Fruit fly (Drosophila melanogaster) whole organism, prepupa: ENCODE data around the gene CG4452.

Source experiments
- Blimp-1 ChIP-seq: fragments of 200-800 bp; sonication (Bioruptor generic); optimal IDR thresholded peaks from 3 replicates; lab custom pipeline; 2017; ENCODE audit warnings: missing biosample characterization, missing genetic modification characterization, mild to moderate bottlenecking, moderate library complexity, missing genetic modification reagents
- CG10631 ChIP-seq: fragments of 200-800 bp; sonication (Bioruptor generic); optimal IDR thresholded peaks from 2 replicates; lab custom pipeline; 2016; ENCODE audit warnings: missing biosample characterization, missing genetic modification characterization
- CG10669 ChIP-seq: fragments of 200-800 bp; sonication (Bioruptor generic); optimal IDR thresholded peaks from 3 replicates; lab custom pipeline; 2018; ENCODE audit warnings: missing biosample characterization, mild to moderate bottlenecking, missing genetic modification characterization, moderate library complexity
- CG11762 ChIP-seq: fragments of 200-800 bp; sonication (Bioruptor generic); optimal IDR thresholded peaks from 3 replicates; lab custom pipeline; 2016; ENCODE audit warnings: missing biosample characterization, missing genetic modification characterization; ENCODE audit not compliant: insufficient read depth
- CG11902 ChIP-seq: fragments of 200-800 bp; sonication (Bioruptor generic); optimal IDR thresholded peaks from 3 replicates; lab custom pipeline; 2016; ENCODE audit warnings: missing biosample characterization, missing genetic modification characterization
- CG1621 ChIP-seq: fragments of 200-800 bp; sonication (Bioruptor generic); optimal IDR thresholded peaks from 3 replicates; lab custom pipeline; 2018; ENCODE audit warnings: missing biosample characterization, mild to moderate bottlenecking, missing genetic modification characterization
- CG16779 ChIP-seq: fragments of 200-800 bp; sonication (Bioruptor generic); optimal IDR thresholded peaks from 3 replicates; lab custom pipeline; 2017; ENCODE audit warnings: missing biosample characterization, mild to moderate bottlenecking, missing genetic modification characterization
- CG31627 ChIP-seq: fragments of 200-800 bp; sonication (Bioruptor generic); optimal IDR thresholded peaks from 3 replicates; lab custom pipeline; 2016; ENCODE audit warnings: missing biosample characterization, missing genetic modification characterization
- CG4318 ChIP-seq: fragments of 200-800 bp; sonication (Bioruptor generic); optimal IDR thresholded peaks from 3 replicates; lab custom pipeline; 2017; ENCODE audit warnings: missing biosample characterization, mild to moderate bottlenecking, missing genetic modification characterization
- CG6163 ChIP-seq: fragments of 200-800 bp; sonication (Bioruptor generic); IDR thresholded peaks from 3 replicates; pipeline ENCODE4 v1.3.6; 2022; ENCODE audit warnings: missing biosample characterization, missing genetic modification characterization
- CG6276 ChIP-seq: fragments of 200-800 bp; sonication (Bioruptor generic); optimal IDR thresholded peaks from 2 replicates; lab custom pipeline; 2017; ENCODE audit warnings: missing biosample characterization, mild to moderate bottlenecking, missing genetic modification characterization
- CG6854 ChIP-seq: fragments of 200-800 bp; sonication (Bioruptor generic); optimal IDR thresholded peaks from 2 replicates; lab custom pipeline; 2017; ENCODE audit warnings: missing biosample characterization, mild to moderate bottlenecking, missing genetic modification characterization
- CG8119 ChIP-seq: fragments of 200-800 bp; sonication (Bioruptor generic); IDR thresholded peaks from 3 replicates; pipeline ENCODE4 v1.3.6; 2022; ENCODE audit warnings: missing biosample characterization, missing genetic modification characterization
- CG8319 ChIP-seq: fragments of 200-800 bp; sonication (Bioruptor generic); optimal IDR thresholded peaks from 3 replicates; lab custom pipeline; 2016; ENCODE audit warnings: missing biosample characterization, missing genetic modification characterization
- CG8632 ChIP-seq: fragments of 200-800 bp; sonication (Bioruptor generic); optimal IDR thresholded peaks from 3 replicates; lab custom pipeline; 2016; ENCODE audit warnings: missing biosample characterization, missing genetic modification characterization
- CG9139 ChIP-seq: fragments of 200-800 bp; sonication (Bioruptor generic); optimal IDR thresholded peaks from 3 replicates; lab custom pipeline; 2017; ENCODE audit warnings: missing biosample characterization, mild to moderate bottlenecking, missing genetic modification characterization
- Eip75B ChIP-seq: fragments of 200-800 bp; sonication (Bioruptor generic); optimal IDR thresholded peaks from 3 replicates; lab custom pipeline; 2016; ENCODE audit warnings: missing biosample characterization, missing genetic modification characterization
- Eip78C ChIP-seq: fragments of 200-800 bp; sonication (Bioruptor generic); peaks from one replicate; lab custom pipeline; 2016; ENCODE audit warnings: missing biosample characterization, missing genetic modification characterization
- Eip93F ChIP-seq: fragments of 200-800 bp; sonication (Bioruptor generic); optimal IDR thresholded peaks from 2 replicates; lab custom pipeline; 2016; ENCODE audit warnings: missing biosample characterization, mild to moderate bottlenecking, missing genetic modification characterization
- Ets21C ChIP-seq: fragments of 200-800 bp; sonication (Bioruptor generic); optimal IDR thresholded peaks from 3 replicates; lab custom pipeline; 2016; ENCODE audit warnings: missing biosample characterization, missing genetic modification characterization
- Ets96B ChIP-seq: fragments of 200-800 bp; optimal IDR thresholded peaks from 2 replicates; lab custom pipeline; 2019; ENCODE audit warnings: missing biosample characterization, mild to moderate bottlenecking, missing genetic modification characterization, moderate library complexity
- Gug ChIP-seq: fragments of 200-800 bp; sonication (Bioruptor generic); IDR thresholded peaks from 2 replicates; pipeline ENCODE4 v1.3.6; 2022; ENCODE audit warnings: missing biosample characterization, missing genetic modification characterization
- Hr38 ChIP-seq: sonication (Bioruptor generic); optimal IDR thresholded peaks from 2 replicates; lab custom pipeline; 2016; ENCODE audit warnings: missing biosample characterization, missing genetic modification characterization
- Hr39 ChIP-seq: fragments of 200-800 bp; sonication (Bioruptor generic); optimal IDR thresholded peaks from 2 replicates; lab custom pipeline; 2016; ENCODE audit warnings: missing biosample characterization, missing genetic modification characterization
- Hr4 ChIP-seq: fragments of 200-800 bp; sonication (Bioruptor generic); optimal IDR thresholded peaks from 3 replicates; lab custom pipeline; 2016; ENCODE audit warnings: missing biosample characterization, missing genetic modification characterization
- Lpt ChIP-seq: fragments of 200-800 bp; sonication (Bioruptor generic); optimal IDR thresholded peaks from 3 replicates; lab custom pipeline; 2016; ENCODE audit warnings: missing biosample characterization, missing genetic modification characterization
- OdsH ChIP-seq: fragments of 200-800 bp; sonication (Bioruptor generic); optimal IDR thresholded peaks from 3 replicates; lab custom pipeline; 2016; ENCODE audit warnings: missing biosample characterization, missing genetic modification characterization
- Smox ChIP-seq: fragments of 200-800 bp; sonication (Bioruptor generic); optimal IDR thresholded peaks from 3 replicates; lab custom pipeline; 2016; ENCODE audit warnings: missing biosample characterization, missing genetic modification characterization
- Sox14 ChIP-seq: fragments of 200-800 bp; sonication (Bioruptor generic); optimal IDR thresholded peaks from 3 replicates; lab custom pipeline; 2016; ENCODE audit warnings: missing biosample characterization, missing genetic modification characterization
- Sox15 ChIP-seq: fragments of 200-800 bp; sonication (Bioruptor generic); optimal IDR thresholded peaks from 3 replicates; lab custom pipeline; 2016; ENCODE audit warnings: missing biosample characterization, missing genetic modification characterization
- achi ChIP-seq: fragments of 200-800 bp; sonication (Bioruptor generic); optimal IDR thresholded peaks from 3 replicates; lab custom pipeline; 2016; ENCODE audit warnings: missing biosample characterization, missing genetic modification characterization
- dsx ChIP-seq: fragments of 200-800 bp; optimal IDR thresholded peaks from 3 replicates; lab custom pipeline; 2019; ENCODE audit warnings: missing biosample characterization, mild to moderate bottlenecking, missing genetic modification characterization, moderate library complexity; ENCODE audit not compliant: poor library complexity, severe bottlenecking
- esn ChIP-seq: fragments of 200-800 bp; sonication (Bioruptor generic); optimal IDR thresholded peaks from 2 replicates; lab custom pipeline; 2016; ENCODE audit warnings: missing biosample characterization, mild to moderate bottlenecking, missing genetic modification characterization, moderate library complexity
- fd59A ChIP-seq: fragments of 200-800 bp; sonication (Bioruptor generic); optimal IDR thresholded peaks from 2 replicates; lab custom pipeline; 2017; ENCODE audit warnings: missing biosample characterization, mild to moderate bottlenecking, missing genetic modification characterization, missing genetic modification reagents
- fkh ChIP-seq: fragments of 200-800 bp; sonication (Bioruptor generic); optimal IDR thresholded peaks from 3 replicates; lab custom pipeline; 2017; ENCODE audit warnings: missing biosample characterization, mild to moderate bottlenecking, missing genetic modification characterization, moderate library complexity
- net ChIP-seq: fragments of 200-800 bp; sonication (Bioruptor generic); optimal IDR thresholded peaks from 3 replicates; lab custom pipeline; 2016; ENCODE audit warnings: missing biosample characterization, missing genetic modification characterization
- salr ChIP-seq, 2 experiments: fragments of 200-800 bp; sonication (Bioruptor generic); optimal IDR thresholded peaks; 3 replicates each; lab custom pipeline; 2016 to 2018; ENCODE audit warnings: missing biosample characterization in 2 of 2, missing genetic modification characterization in 2 of 2, mild to moderate bottlenecking in 1 of 2
- spab ChIP-seq: fragments of 200-800 bp; sonication (Bioruptor generic); optimal IDR thresholded peaks from 2 replicates; lab custom pipeline; 2017; ENCODE audit warnings: missing biosample characterization, mild to moderate bottlenecking, missing genetic modification characterization, missing genetic modification reagents
- ss ChIP-seq, 2 experiments: fragments of 200-800 bp; sonication (Bioruptor generic); optimal IDR thresholded peaks; 2 replicates in 1 of 2; 3 replicates in 1 of 2; lab custom pipeline; 2017 to 2018; ENCODE audit warnings: mild to moderate bottlenecking in 2 of 2, missing biosample characterization in 2 of 2, missing genetic modification characterization in 2 of 2, moderate library complexity in 1 of 2
- svp ChIP-seq: fragments of 200-800 bp; sonication (Bioruptor generic); peaks from one replicate; lab custom pipeline; 2016; ENCODE audit warnings: missing biosample characterization, missing genetic modification characterization
- vri ChIP-seq: fragments of 200-800 bp; sonication (Bioruptor generic); optimal IDR thresholded peaks from 3 replicates; lab custom pipeline; 2016; ENCODE audit warnings: missing biosample characterization, mild to moderate bottlenecking, missing genetic modification characterization

CG4452 gene

dm6 chr3L:9353733-9354132, 13.4 kb upstream of the CG4452 start, which contains the start of gene CG32040:
TSS of gene CG32040 (plus strand) at chr3L:9354033.
- TF ChIP-seq CG4318 (GFP tag; lab: Kevin White, UChicago) (no peak), achi (GFP tag; lab: Kevin White, UChicago) (no peak), fkh (GFP tag; lab: Kevin White, UChicago) (no peak), svp (GFP tag; lab: Kevin White, UChicago) (no peak), CG10631 (GFP tag; lab: Kevin White, UChicago) (no peak), CG1621 (no peak), CG6276 (no peak), CG11902 (GFP tag; lab: Kevin White, UChicago) (no peak), Hr38 (no peak), CG9139 (no peak), Sox14 (GFP tag; lab: Kevin White, UChicago) (no peak), ss (GFP tag; optimal IDR thresholded peaks at IDR 0.05; lab: Kevin White, UChicago) (no peak), Hr39 (GFP tag; lab: Kevin White, UChicago) (no peak), CG8119 (GFP tag; lab: Robert Waterston, UW) (no peak), OdsH (GFP tag; lab: Kevin White, UChicago) (no peak), Lpt (GFP tag; lab: Kevin White, UChicago) (no peak), Hr4 (no peak)

dm6 chr3L:9355555-9355954, 11.6 kb upstream of the CG4452 start:
- TF ChIP-seq dsx (GFP tag; lab: Kevin White, UChicago) = no peak
- peak; percentile 39 for TF ChIP-seq vri
- no peak for TF ChIP-seq CG6854 (GFP tag; lab: Kevin White, UChicago)

- peak; percentile 26 for TF ChIP-seq fkh (GFP tag; lab: Kevin White, UChicago)
- TF ChIP-seq Gug (GFP tag; lab: Robert Waterston, UW) = no peak
- TF ChIP-seq Ets21C (GFP tag; lab: Kevin White, UChicago) = no peak
- no peak for TF ChIP-seq Hr4
- TF ChIP-seq CG8119 (GFP tag; lab: Robert Waterston, UW) = no peak
- TF ChIP-seq CG8632 = no peak
- no peak for TF ChIP-seq esn
- no peak for TF ChIP-seq fd59A
- TF ChIP-seq Blimp-1 = no peak
- peak; percentile 28 for TF ChIP-seq Eip78C (GFP tag; lab: Kevin White, UChicago)
- peak; percentile 98 for TF ChIP-seq svp (GFP tag; lab: Kevin White, UChicago)
- TF ChIP-seq spab (GFP tag; lab: Kevin White, UChicago) = no peak
- TF ChIP-seq Smox (GFP tag; lab: Kevin White, UChicago) = no peak
- no peak for TF ChIP-seq Sox15 (GFP tag; lab: Kevin White, UChicago)
- no peak for TF ChIP-seq CG8319
Observed at dm6 chr3L:9356138-9356753, 10.9 kb upstream of the CG4452 start.

dm6 chr3L:9357830-9358712, 9.1 kb upstream of the CG4452 start:
- TF ChIP-seq CG11902 (GFP tag; lab: Kevin White, UChicago) (no peak), Eip78C (GFP tag; lab: Kevin White, UChicago) (peak; percentile 74), Ets96B (tag; lab: Kevin White, UChicago) (peak; percentile 51), Eip93F (GFP tag; lab: Kevin White, UChicago) (peak; percentile 62), ss (GFP tag; optimal IDR thresholded peaks at IDR 0.05; lab: Kevin White, UChicago) (peak; percentile 48 to 77), Gug (GFP tag; lab: Robert Waterston, UW) (no peak), Lpt (GFP tag; lab: Kevin White, UChicago) (no peak), net (GFP tag; lab: Kevin White, UChicago) (peak; percentile 34), salr (GFP tag; optimal IDR thresholded peaks at IDR 0.05; lab: Kevin White, UChicago) (no peak), CG31627 (no peak), CG1621 (peak; percentile 50), CG6163 (peak; percentile 74; the same call in 2 of the 3 replicates), CG4318 (GFP tag; lab: Kevin White, UChicago) (no peak), Sox14 (GFP tag; lab: Kevin White, UChicago) (peak; percentile 6), CG6276 (peak; percentile 30), CG9139 (peak; percentile 36), CG11762 (GFP tag; lab: Kevin White, UChicago) (no peak), CG8632 (no peak), OdsH (GFP tag; lab: Kevin White, UChicago) (no peak), CG10669 (GFP tag; lab: Kevin White, UChicago) (peak; percentile 10), Eip75B (GFP tag; lab: Kevin White, UChicago) (peak; percentile 21), CG10631 (GFP tag; lab: Kevin White, UChicago) (peak; percentile 20), fkh (GFP tag; lab: Kevin White, UChicago) (peak; percentile 89), CG16779 (tag; lab: Kevin White, UChicago) (peak; percentile 83), CG8319 (no peak)
